Fruit fly (Drosophila melanogaster) whole organism, adult: Measurements from ENCODE around the gene Elba2.

Source experiments
- CG11617 ChIP-seq: fragments of 200-800 bp; sonication (Bioruptor generic); optimal IDR thresholded peaks from 2 replicates; lab custom pipeline; 2017; ENCODE audit warnings: mild to moderate bottlenecking, missing biosample characterization, missing genetic modification reagents, missing genetic modification characterization
- CG12768 ChIP-seq: fragments of 200-800 bp; sonication (Bioruptor generic); optimal IDR thresholded peaks from 2 replicates; lab custom pipeline; 2017; ENCODE audit warnings: missing biosample characterization, missing genetic modification characterization, mild to moderate bottlenecking, moderate library complexity, missing genetic modification reagents
- CG14711 ChIP-seq: fragments of 200-800 bp; sonication (Bioruptor generic); optimal IDR thresholded peaks from 2 replicates; lab custom pipeline; 2018; ENCODE audit warnings: missing biosample characterization, mild to moderate bottlenecking, missing genetic modification characterization, moderate library complexity
- CG1620 ChIP-seq: fragments of 200-800 bp; sonication (Bioruptor generic); optimal IDR thresholded peaks from 2 replicates; lab custom pipeline; 2016; ENCODE audit warnings: missing biosample characterization, missing genetic modification characterization
- CG7045 ChIP-seq: fragments of 200-800 bp; sonication (Bioruptor generic); optimal IDR thresholded peaks from 2 replicates; lab custom pipeline; 2017; ENCODE audit warnings: missing biosample characterization, mild to moderate bottlenecking, missing genetic modification characterization
- Crg-1 ChIP-seq: fragments of 200-800 bp; sonication (Bioruptor generic); optimal IDR thresholded peaks from 2 replicates; lab custom pipeline; 2016; ENCODE audit warnings: missing biosample characterization, missing genetic modification characterization
- Mnt ChIP-seq: fragments of 200-800 bp; sonication (Bioruptor generic); optimal IDR thresholded peaks from 2 replicates; lab custom pipeline; 2016; ENCODE audit warnings: missing biosample characterization, mild to moderate bottlenecking, missing genetic modification characterization
- bab1 ChIP-seq: fragments of 200-800 bp; sonication (Bioruptor generic); optimal IDR thresholded peaks from 3 replicates; lab custom pipeline; 2019; ENCODE audit warnings: missing biosample characterization, mild to moderate bottlenecking, missing genetic modification characterization, moderate library complexity
- cnc ChIP-seq, 2 experiments: fragments of >200 bp; optimal IDR thresholded peaks; 2 replicates each; lab custom pipeline; 2017

DNA sequence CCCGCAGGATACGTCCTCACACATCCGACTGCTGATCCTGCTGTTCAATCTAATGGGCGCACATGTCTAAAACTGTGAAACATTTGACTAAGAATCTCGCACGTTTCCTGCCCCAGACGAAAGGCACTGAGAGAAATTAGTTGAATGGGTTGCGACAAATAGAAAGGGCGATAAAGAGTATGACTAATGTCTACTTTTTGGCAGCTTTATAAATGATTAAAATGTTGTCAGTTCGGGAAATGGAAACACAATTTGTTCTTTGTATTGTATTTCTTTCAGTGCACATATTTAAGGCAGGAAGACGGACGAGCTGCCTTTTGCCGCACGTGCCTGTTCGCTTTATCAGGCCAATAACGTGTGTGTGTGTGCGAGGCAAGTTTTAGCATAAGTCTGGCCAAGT, 49.4 kb upstream of the Elba2 start:
- no peak for TF ChIP-seq cnc (optimal IDR thresholded peaks at IDR 0.05; lab: Kevin White, UChicago)
- TF ChIP-seq CG1620 (GFP tag; lab: Kevin White, UChicago) = no peak
- no peak for TF ChIP-seq CG12768 (GFP tag; lab: Kevin White, UChicago)
- no peak for TF ChIP-seq bab1
- no peak for TF ChIP-seq Crg-1 (GFP tag; lab: Kevin White, UChicago)
- no peak for TF ChIP-seq CG11617 (GFP tag; lab: Kevin White, UChicago)
- TF ChIP-seq CG7045 (GFP tag; lab: Kevin White, UChicago) = no peak
- TF ChIP-seq Mnt (GFP tag; lab: Kevin White, UChicago) = no peak
- no peak for TF ChIP-seq CG14711 (tag; lab: Kevin White, UChicago)
